Worm (Caenorhabditis elegans) whole organism, early embryonic: ENCODE results near the gene lin-5.

Source experiments
- ama-1 ChIP-seq: fragments of 150-350 bp; optimal IDR thresholded peaks from 2 replicates; lab custom pipeline; 2014
- ceh-13 ChIP-seq: fragments of 200-800 bp; sonication (Bioruptor generic); optimal IDR thresholded peaks from 2 replicates; lab custom pipeline; 2018; ENCODE audit warnings: mild to moderate bottlenecking, missing genetic modification characterization, missing compliant biosample characterization
- pes-1 ChIP-seq: fragments of 200-800 bp; sonication (Bioruptor generic); IDR thresholded peaks from 2 replicates; pipeline ENCODE4 v1.3.6; 2022; ENCODE audit warnings: missing genetic modification reagents, missing genetic modification characterization, missing compliant biosample characterization

DNA sequence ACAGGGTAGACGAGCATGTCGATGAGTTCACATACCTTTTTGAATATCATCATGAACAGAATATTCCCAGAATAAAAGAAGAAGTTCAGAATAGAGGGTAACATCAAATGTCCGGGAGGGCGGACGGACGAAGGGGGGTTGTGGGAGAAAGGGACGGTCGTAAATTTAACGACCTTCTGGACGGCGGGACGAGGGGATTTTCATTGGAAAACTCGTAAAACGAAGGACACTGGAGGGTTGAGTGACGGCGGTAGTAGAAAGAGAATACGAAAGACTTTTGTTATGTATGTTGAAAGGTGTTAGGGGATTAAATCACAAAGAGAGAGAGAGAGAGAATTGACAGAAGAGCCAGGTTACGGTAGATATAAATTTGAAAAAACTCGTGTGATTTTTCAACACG, 9.8 kb upstream of the lin-5 start:
- TF ChIP-seq ceh-13: no peak
- TF ChIP-seq ama-1: no peak
- no peak for TF ChIP-seq pes-1
